Worm (Caenorhabditis elegans): ENCODE measurements around the gene Y39B6A.3.

ce11 chrV:19202800-19203199 lies 13.0 kb upstream of the Y39B6A.3 start:
- TF ChIP-seq nhr-28 (tag; optimal IDR thresholded peaks at IDR 0.05) (no peak), unc-62 (GFP tag; optimal IDR thresholded peaks at IDR 0.05) (no peak), ces-1 (GFP tag; optimal IDR thresholded peaks at IDR 0.05) (no peak), elt-1 (tag; optimal IDR thresholded peaks at IDR 0.05; ENCODE audit: borderline replicate concordance, insufficient read depth) (no peak), nhr-76 (tag; optimal IDR thresholded peaks at IDR 0.05) (no peak), cnd-1 (tag; optimal IDR thresholded peaks at IDR 0.05) (no peak), bed-3 (GFP tag; optimal IDR thresholded peaks at IDR 0.05) (no peak), hlh-1 (tag; optimal IDR thresholded peaks at IDR 0.05) (no peak), mep-1 (tag; optimal IDR thresholded peaks at IDR 0.05) (no peak)

Measured in whole organism, mixed stage, embryonic.